Worm (Caenorhabditis elegans): ENCODE results near the gene srg-56.

DNA sequence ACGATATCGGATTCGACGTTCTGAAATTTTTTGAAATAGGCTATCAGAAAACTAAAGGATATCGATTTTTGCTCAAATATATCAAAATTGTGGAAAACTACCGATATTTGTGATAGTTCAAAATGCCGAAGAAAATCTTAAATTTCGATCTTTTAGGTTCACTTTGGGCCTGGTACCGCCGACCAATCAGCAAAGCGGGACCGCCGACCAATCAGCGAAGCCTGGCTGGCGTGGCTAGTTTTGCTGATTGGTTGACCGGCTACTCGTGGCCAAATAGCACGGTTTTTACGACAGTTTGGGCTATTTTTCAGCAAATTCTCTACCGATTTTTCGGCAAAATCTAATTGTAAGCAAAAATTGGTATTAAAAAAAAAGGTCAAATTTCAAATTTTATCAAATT lies 27.9 kb downstream of the srg-56 start:
- TF ChIP-seq snpc-4 (GFP tag; optimal IDR thresholded peaks at IDR 0.05) (no peak), snpc-4 (tag; optimal IDR thresholded peaks at IDR 0.05) (no peak), zfh-2 (GFP tag; conservative IDR thresholded peaks at IDR 0.05) (no peak), cebp-2 (GFP tag; IDR thresholded peaks at IDR 0.05) (no peak), B0035.1 (tag; optimal IDR thresholded peaks at IDR 0.05) (no peak), lin-40 (tag; optimal IDR thresholded peaks at IDR 0.05) (no peak), hrde-1 (tag; optimal IDR thresholded peaks at IDR 0.05; ENCODE audit: borderline replicate concordance) (no peak), ztf-6 (GFP tag; IDR thresholded peaks at IDR 0.05) (no peak)
